Worm (Caenorhabditis elegans): ENCODE results near the gene pdha-1.
A peak's percentile ranks its signal among the peaks of the same experiment; 100 is the strongest.

The pdha-1 gene

DNA sequence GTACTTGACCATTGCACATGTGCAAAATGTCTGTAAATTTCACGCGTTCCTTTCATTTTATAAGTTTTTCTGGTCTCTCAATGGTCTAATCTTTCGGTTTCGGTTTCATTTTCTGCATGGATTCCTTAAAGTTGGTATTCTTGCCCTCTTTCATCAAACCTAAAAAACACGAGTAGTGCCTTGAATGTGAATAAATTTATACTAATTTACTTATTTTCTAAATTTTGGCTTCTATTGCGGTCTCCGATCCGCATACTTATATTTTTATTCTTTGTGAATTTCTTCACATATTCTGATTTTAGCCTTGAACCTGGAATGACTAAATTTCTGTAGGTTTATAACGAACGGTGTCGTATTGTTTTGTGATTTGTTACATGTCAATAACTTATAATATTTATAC is at the start of gene pdha-1:
TSS of gene pdha-1 (plus strand) at position 301 of the 400 bp plus-strand sequence.
- TF ChIP-seq unc-55 (GFP tag; optimal IDR thresholded peaks at IDR 0.05) (no peak), nhr-6 (tag; optimal IDR thresholded peaks at IDR 0.05) (no peak), ZK546.5 (tag; optimal IDR thresholded peaks at IDR 0.05) (no peak), lin-13 (GFP tag; optimal IDR thresholded peaks at IDR 0.05) (no peak), nhr-237 (tag; optimal IDR thresholded peaks at IDR 0.05) (no peak), zag-1 (tag; optimal IDR thresholded peaks at IDR 0.05) (no peak), lin-39 (tag; optimal IDR thresholded peaks at IDR 0.05) (no peak), sma-3 (GFP tag; optimal IDR thresholded peaks at IDR 0.05) (no peak), ceh-82 (tag; optimal IDR thresholded peaks at IDR 0.05) (no peak), ama-1 (optimal IDR thresholded peaks at IDR 0.05) (no peak), unc-62 (GFP tag; optimal IDR thresholded peaks at IDR 0.05) (no peak), sem-4 (tag; optimal IDR thresholded peaks at IDR 0.05) (no peak), nhr-21 (tag; optimal IDR thresholded peaks at IDR 0.05) (no peak), ztf-11 (tag; optimal IDR thresholded peaks at IDR 0.05) (no peak), ztf-4 (tag; optimal IDR thresholded peaks at IDR 0.05) (no peak)

DNA sequence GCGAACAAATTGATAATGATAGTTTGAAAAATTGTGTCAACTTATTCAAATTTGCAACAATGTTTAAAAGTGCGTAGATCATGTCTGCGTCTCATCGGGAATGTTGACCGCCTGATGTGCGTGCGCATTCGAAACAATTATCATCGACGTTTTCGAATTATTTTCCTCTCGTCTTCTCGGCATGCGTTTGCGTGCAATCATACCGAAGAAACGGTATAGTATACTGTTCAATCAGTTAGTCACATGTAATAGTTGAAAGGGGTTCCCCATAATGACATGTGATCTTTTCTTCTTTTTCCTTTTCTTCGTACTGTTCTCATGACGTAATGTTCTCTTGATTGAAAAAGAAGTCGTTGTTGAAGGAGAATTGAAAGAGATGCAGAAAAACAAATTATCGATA is 49.3 kb upstream of the pdha-1 start:
- TF ChIP-seq elt-1 (tag; optimal IDR thresholded peaks at IDR 0.05) (no peak), lin-11 (tag; optimal IDR thresholded peaks at IDR 0.05) (no peak), nhr-6 (tag; optimal IDR thresholded peaks at IDR 0.05) (peak; percentile 51), dmd-4 (tag; optimal IDR thresholded peaks at IDR 0.05) (no peak), nhr-77 (tag; optimal IDR thresholded peaks at IDR 0.05) (no peak), gmeb-1 (tag; optimal IDR thresholded peaks at IDR 0.05) (peak; percentile 75), unc-39 (tag; optimal IDR thresholded peaks at IDR 0.05) (no peak), crh-2 (tag; optimal IDR thresholded peaks at IDR 0.05) (peak; percentile 83), unc-55 (GFP tag; optimal IDR thresholded peaks at IDR 0.05) (no peak), R02D3.7 (tag; optimal IDR thresholded peaks at IDR 0.05) (no peak), elt-3 (tag; optimal IDR thresholded peaks at IDR 0.05) (no peak), ZK546.5 (tag; optimal IDR thresholded peaks at IDR 0.05) (no peak), nhr-10 (tag; optimal IDR thresholded peaks at IDR 0.05) (no peak), C34F6.9 (tag; optimal IDR thresholded peaks at IDR 0.05) (peak; percentile 49), lin-13 (GFP tag; optimal IDR thresholded peaks at IDR 0.05) (peak; percentile 12), Y55F3AM.14 (GFP tag; optimal IDR thresholded peaks at IDR 0.05) (no peak), skn-1 (tag; optimal IDR thresholded peaks at IDR 0.05) (no peak), nhr-25 (tag; optimal IDR thresholded peaks at IDR 0.05) (peak; percentile 97), snpc-4 (tag; optimal IDR thresholded peaks at IDR 0.05) (no peak), nhr-11 (tag; optimal IDR thresholded peaks at IDR 0.05) (no peak), nhr-237 (tag; optimal IDR thresholded peaks at IDR 0.05) (no peak), fos-1 (tag; optimal IDR thresholded peaks at IDR 0.05) (peak; percentile 75), lsy-2 (tag; optimal IDR thresholded peaks at IDR 0.05) (peak in 1 of 2 experiments; percentile 74), aly-2 (tag; optimal IDR thresholded peaks at IDR 0.05) (no peak), ceh-16 (tag; optimal IDR thresholded peaks at IDR 0.05) (peak; percentile 38), nhr-129 (tag; optimal IDR thresholded peaks at IDR 0.05) (peak; percentile 92), F13H6.1 (tag; optimal IDR thresholded peaks at IDR 0.05) (peak; percentile 35), mbf-1 (tag; optimal IDR thresholded peaks at IDR 0.05) (no peak), ama-1 (optimal IDR thresholded peaks at IDR 0.05) (peak; percentile 20), ztf-4 (tag; optimal IDR thresholded peaks at IDR 0.05) (peak; percentile 54), sem-4 (tag; optimal IDR thresholded peaks at IDR 0.05) (no peak), sma-3 (GFP tag; optimal IDR thresholded peaks at IDR 0.05) (peak; percentile 94), mdl-1 (tag; optimal IDR thresholded peaks at IDR 0.05) (peak; percentile 82 to 86), nhr-21 (tag; optimal IDR thresholded peaks at IDR 0.05) (peak; percentile 97), egl-27 (tag; optimal IDR thresholded peaks at IDR 0.05) (peak; percentile 51), ztf-11 (tag; optimal IDR thresholded peaks at IDR 0.05) (no peak), sma-9 (GFP tag; optimal IDR thresholded peaks at IDR 0.05) (peak; percentile 98), sma-9 (tag; optimal IDR thresholded peaks at IDR 0.05) (no peak), blmp-1 (tag; optimal IDR thresholded peaks at IDR 0.05; ENCODE audit: insufficient read depth) (peak; percentile 65)

DNA sequence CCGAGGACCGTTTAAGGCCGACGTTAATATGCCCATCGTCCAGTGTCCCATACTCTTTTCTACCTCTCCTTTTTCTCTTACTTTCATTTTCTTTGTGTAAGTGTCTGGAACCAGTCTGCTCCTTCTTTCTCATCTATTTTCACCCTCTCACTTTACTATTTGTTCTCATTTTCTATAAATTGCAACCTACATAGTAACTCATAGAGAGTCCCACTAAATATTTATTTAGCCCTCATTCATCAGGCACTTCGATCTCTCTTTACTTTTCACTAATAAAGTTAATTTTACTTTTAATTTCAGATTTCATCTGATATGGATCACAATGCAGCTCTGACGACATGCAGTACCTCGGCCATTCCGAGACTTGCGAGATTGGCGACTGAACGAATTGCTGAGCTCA is 48.7 kb upstream of the pdha-1 start, which contains the start of gene zyg-11:
TSS of gene zyg-11 (plus strand) at position 301 of the 400 bp plus-strand sequence.
- TF ChIP-seq unc-55 (GFP tag; optimal IDR thresholded peaks at IDR 0.05) (peak; percentile 49), ceh-16 (tag; optimal IDR thresholded peaks at IDR 0.05) (no peak)
